Fruit fly (Drosophila melanogaster): ENCODE results near the gene Ahcy.

Ahcy gene

DNA sequence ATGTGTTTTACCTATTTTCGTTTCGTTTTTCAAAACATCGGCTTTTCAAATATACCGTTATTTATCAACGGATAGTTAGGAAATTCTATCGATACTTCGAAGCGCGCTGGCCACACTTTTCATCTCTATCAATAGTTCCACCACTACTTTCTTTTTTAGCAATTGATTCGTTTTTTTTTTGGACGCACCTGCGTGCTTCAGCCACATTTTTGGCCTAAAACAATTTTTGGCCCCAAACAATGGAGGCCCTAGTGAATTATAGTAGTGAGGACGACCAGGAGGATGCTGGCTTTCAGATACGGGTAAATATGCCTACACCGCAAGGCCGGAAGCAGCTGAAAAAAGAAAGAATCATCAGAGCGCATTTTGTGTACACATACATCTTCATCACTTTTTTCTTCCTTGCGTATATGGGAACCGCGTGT, 32.2 kb downstream of the Ahcy start, which contains the start of gene CG6340:
CG6340 (plus strand) TSS at position 139 of the 425 bp plus-strand sequence.
- no peak for TF ChIP-seq noc (tag; optimal IDR thresholded peaks at IDR 0.05)

DNA sequence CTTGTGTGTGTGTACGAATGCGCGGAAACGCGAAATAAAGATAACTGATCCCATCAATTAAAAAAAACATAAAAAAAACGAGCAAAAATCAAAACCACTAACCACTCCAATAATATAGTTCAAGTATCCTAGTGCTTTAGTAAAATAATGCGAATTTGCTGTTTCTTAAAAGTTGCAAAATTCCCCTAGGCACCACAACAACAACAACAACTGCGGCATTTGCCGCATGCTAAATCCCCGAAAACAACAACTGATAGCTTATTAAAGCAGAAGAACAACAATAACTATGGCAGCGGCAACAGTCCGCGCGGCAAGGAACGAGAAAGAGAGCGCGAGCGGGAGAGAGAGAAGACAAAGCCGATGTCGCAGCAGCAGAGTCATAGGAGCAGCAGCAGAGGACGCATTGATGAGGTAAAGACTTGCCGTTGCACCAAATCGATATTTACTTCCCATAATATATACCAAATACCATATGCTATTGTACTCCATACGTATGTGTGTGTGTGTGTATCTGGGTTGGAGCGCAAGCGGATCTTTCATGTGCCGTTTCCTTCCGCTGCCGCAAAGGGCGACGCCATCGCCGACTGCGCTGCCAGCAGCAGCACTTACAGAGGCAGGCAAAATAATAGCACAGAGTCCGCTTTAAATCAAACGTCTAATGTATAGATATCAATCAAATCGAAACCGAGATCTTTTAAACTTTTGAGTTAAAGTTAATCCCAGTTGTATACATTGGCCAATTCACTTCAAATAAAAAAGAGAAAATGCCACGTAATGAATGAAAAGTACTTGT, 33.1 kb downstream of the Ahcy start:
- TF ChIP-seq noc (tag; optimal IDR thresholded peaks at IDR 0.05) = no peak

DNA sequence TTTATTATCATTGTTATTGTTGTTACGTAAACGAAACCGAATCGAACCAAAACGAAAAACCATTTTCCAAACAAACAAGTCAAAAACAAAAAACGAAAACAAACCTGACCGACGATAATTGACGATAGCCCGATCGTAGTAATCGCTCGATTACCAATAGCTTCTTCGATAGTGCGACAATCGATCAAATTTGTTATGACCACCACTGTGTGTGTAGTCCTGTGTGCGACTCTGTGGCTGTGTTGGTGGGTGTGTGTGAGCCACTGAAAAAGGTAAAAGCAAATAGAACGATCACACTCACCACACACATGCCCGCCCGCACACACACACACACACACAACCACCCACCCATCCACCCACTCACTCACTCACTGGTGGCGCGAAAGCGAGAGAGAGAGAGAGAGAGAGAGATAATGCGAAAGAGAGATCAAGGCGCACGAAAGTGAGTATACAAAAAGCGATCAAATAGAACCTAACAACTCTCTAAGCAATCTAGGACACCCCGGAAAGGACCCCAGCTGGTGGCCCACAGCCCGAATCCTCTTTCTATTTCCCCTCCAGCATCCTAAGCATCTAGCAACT, 34.5 kb downstream of the Ahcy start:
- no peak for TF ChIP-seq noc (tag; optimal IDR thresholded peaks at IDR 0.05)

DNA sequence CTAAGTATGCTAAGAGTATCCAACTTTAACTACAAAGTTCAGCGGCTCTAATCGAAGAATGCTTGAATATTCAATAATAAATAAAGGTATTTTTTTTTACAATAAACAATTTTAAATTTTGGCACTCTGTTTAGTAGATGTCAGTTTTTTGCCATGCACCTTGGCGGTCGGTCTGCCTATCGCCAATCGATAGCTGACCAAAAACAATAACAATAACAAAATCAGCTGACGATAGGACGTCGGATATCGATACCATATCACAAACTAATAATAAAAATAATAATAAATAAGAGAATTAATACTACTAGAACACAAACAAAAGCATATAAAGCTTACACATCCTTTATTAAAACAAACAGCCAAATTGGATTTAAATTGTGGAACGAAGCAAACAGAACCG, 36.6 kb downstream of the Ahcy start, which contains the start of gene Gmap:
Gmap (plus strand) TSS at position 241 of the 400 bp plus-strand sequence.
- no peak for TF ChIP-seq noc (tag; optimal IDR thresholded peaks at IDR 0.05)

DNA sequence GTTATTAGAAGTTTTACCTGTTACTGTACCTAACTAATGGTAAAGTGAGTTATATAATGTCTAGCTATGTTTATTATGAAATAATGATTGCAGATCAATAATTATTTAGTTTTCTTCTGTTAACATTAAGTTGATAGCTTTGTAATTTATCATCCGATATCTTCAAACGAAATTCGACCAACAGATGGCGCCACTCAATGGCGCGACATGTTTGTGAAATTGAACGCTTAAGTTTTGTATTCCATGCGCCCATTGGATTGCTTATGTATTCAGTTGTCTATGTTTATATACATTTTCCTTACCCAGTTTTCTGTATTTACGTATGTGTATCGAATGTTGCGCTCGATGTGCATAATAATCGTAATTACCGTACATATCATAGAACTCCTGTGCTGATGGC, 40.5 kb downstream of the Ahcy start:
- TF ChIP-seq noc (tag; optimal IDR thresholded peaks at IDR 0.05) = no peak

DNA sequence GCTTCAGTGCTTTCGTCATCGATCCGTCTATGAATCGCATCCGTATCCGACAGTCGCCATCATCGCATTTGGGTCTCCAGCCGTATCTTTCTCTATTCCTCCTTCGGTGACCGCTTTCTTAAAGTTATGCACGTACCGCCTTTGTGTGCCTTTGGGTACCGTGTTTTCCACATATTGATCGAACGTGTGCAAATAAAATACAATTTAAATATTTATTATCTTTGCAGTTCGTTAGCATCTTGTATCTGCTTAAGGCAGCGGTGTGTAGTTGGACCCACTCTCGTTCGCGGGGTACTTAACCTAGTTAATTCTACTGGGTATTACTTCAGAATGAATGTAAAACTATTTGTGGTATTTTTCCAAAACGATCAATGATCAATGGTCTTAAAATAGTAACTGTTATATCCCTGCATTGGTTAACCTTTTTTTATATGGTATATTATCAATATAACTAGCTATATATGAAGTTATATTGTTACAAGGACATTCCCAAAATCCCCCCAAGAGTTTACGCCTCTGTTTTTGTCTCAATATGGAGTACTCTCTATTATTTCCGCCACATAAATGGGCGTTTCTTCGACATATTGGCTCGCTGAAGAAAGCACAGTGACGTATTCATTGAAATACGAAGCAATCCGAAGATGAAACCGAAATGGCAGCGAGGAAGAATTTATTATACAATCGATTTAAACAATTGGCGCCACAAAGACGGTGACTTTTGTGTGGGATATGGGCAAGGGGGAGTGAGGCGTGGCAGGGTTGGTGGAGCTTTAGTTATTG, 45.7 kb downstream of the Ahcy start:
- TF ChIP-seq noc (tag; optimal IDR thresholded peaks at IDR 0.05) = no peak

DNA sequence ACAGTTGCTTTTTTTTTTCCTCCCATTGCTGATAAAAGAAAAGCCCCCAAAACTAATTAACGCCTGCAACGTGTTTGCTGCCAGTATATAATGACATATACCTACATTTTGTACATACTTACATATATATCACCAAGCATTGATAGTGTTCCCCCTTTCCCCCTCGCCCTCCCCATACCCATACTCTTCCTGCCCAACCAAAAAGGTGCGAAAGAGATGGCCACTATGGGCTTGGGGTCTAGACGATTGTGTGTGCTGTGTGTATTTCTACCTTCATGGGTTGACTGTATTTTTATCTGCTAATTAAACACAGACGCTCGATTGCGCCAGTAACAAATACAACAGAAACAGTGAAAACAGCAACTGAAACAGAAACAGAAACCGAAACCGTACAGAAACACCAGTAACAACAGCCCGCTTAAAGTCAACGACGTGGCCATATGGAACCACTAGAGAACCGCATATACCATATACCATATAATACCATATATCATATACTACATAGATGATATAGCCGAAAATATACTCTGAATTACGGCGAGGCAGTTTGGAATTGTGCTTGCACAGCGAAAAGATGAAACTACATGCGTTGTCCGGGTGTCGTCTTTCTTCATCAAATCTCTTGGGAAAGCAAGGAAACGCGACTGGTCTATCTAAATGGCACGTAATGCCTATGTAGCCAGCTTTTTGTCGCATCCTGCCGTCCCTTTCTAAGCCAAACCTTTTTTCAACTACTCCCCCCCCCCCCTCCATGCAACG, 46.8 kb downstream of the Ahcy start:
- no peak for TF ChIP-seq noc (tag; optimal IDR thresholded peaks at IDR 0.05)

DNA sequence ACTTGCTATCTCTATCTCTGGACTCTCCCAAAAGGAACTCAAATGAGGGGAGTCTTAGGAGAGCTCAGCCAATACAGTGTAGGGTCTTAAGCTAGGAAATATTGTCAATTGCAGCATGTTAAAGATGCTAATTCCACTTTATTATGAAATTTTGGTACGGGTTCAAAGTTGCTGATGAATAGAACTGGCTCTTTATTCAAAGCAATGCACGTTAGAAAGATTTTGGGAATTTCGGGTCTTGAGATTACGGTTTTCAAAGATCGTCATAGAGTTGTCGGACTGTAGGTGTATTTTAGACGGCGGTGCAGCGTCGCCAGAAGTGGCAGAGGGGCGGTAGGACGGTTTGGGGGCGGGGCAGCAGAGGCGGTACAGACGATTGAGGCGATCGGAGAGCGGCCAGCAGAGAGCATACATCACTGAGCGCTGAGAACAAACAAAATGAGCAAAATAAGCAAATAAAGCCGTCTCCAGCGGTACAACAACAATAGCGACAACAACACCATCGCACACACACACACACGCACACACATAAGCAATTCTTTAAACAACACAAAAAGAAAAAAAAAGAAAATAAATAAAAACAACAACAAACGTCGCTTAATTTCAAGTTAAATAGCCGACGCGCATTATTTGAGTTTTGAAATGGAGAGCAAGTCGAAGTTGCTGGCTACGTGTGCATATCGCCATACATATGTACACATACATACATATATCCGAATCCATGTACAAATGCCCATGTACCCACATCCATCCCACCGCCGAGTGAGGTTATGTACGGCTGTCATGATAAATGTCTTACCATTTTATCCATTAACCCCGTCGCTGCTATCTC, 47.6 kb downstream of the Ahcy start:
- no peak for TF ChIP-seq noc (tag; optimal IDR thresholded peaks at IDR 0.05)

DNA sequence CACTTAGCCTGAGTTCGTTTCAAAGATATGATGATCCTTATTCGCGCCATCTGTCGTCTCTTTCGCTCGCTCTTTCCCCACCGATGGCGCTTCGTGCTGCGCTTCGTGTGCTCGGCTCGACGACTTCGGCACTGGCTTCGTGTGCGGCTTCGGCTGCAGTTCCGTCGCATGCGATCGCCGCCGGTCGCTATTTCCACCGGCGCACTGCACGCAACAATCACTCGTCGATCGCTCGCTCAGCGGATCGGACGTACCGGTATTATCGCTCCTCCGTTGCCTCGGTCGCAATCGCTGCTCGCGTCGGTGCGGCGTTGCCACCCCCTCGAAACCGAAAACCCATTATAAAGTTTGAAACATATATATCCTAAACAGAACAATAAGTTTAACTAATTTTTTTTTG, 48.7 kb downstream of the Ahcy start:
- no peak for TF ChIP-seq noc (tag; optimal IDR thresholded peaks at IDR 0.05)

DNA sequence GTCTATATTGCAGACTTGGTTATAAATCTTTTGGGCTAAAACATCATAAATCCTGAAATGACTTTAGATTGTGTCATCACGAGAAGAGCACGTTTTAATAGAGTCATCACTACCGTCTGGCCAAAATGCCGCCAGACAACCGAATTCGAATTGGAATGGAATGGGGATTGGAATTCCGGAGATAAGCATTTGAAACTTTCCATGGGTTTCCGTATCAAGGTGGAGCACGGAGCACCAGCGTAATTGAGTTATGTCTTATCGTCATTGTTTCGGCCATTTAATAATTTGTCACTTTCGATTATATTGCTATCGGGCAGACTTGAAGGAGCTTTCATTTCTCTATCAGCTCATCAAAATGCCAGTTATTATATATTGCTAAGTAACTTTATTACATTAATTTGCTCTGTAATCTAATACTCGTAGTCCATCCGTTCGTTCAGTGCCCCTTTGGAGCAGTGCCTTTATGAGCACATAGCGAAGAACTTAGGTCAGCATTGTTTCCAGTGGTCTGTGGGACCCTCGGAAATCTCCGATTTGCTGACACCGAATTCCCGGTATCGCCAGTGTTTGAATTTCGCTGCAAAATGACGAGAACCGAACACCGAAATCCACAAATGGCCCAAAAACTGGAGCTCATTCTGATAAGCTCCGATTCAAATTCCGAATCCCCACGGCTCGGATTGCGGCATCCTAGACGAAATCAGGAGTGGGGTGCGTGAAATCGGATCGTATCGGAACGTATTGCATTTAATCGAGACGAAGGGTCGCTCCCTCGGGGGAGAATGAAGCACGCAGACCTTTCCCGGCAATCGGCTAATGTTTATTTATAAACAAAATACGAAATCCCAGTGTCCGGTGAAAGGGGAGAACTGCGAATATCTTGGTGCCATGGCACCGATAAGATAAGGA, 50.2 kb downstream of the Ahcy start:
- TF ChIP-seq noc (tag; optimal IDR thresholded peaks at IDR 0.05) = peak; percentile 12

DNA sequence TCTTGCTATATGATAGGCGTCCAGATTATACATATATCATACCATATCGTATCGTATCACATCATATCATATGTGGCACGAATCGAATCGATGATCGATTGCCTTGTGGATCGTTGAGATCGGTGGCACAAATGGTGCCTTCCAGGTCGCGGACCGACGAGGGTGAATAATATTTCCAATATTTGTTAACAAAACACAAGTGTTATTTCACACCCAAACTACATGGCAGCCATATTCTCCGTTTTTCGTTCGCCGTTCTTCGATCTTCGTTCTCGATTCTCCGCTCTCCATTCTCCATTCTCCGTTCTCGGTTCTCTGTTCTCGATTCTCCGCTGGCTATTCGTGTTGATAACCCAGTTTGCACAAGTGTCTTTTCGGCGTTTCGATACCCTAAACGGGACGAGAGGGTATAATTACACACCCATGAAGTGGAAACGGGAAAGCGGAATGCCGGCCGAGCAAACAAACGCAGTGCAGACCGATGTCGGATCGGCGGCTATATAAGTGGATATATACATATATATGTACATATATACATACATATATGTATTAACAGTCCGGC, 51.7 kb downstream of the Ahcy start:
- TF ChIP-seq noc (tag; optimal IDR thresholded peaks at IDR 0.05) = peak; percentile 23
